Worm (Caenorhabditis elegans): ENCODE data around the gene srab-18.

DNA sequence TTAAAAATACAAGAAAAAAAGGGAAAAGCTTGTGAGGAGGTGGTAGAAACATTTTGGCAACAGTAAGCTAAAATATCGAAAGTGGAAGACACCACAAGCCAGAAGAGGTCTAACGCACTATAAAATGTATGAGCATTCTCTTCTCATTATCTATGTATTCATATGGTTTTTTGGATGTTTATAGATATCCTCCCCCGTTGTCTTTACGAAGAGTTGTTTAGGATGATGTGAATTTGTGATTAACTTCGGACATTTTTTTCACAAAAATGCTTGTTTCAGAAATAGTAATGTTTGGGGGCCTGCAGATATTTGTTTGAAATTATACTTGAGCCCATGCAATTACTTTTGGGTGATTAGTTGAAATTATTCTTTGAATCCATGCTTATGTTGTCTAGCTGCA lies 43.8 kb upstream of the srab-18 start, which contains the start of gene mec-9:
- TF ChIP-seq pha-4 (tag; optimal IDR thresholded peaks at IDR 0.05) (no peak), nhr-76 (tag; optimal IDR thresholded peaks at IDR 0.05) (no peak), ces-1 (GFP tag; optimal IDR thresholded peaks at IDR 0.05) (no peak)
